Fruit fly (Drosophila melanogaster): ENCODE data around the gene Rpn5.

Rpn5 gene

dm6 chr3R:5791497-5791896 lies 2.2 kb downstream of the Rpn5 start, which contains the start of gene Hpf1:
Gene Hpf1, plus strand, starts transcription at chr3R:5791879.
- TF ChIP-seq topi (GFP tag; optimal IDR thresholded peaks at IDR 0.05) (peak; percentile 99), net (GFP tag; optimal IDR thresholded peaks at IDR 0.05) (peak; percentile 99), CG3032 (tag; optimal IDR thresholded peaks at IDR 0.05) (peak; percentile 99), Gug (GFP tag; IDR thresholded peaks at IDR 0.05) (peak; percentile 98), esn (GFP tag; optimal IDR thresholded peaks at IDR 0.05) (peak; percentile 100), CG6854 (GFP tag; optimal IDR thresholded peaks at IDR 0.05) (peak; percentile 98), ss (GFP tag; optimal IDR thresholded peaks at IDR 0.05) (peak; percentile 95 to 98), CG7368 (GFP tag; optimal IDR thresholded peaks at IDR 0.05) (peak; percentile 99), CG6792 (GFP tag; optimal IDR thresholded peaks at IDR 0.05) (peak; percentile 99), CG8632 (GFP tag; optimal IDR thresholded peaks at IDR 0.05) (peak; percentile 99), CG6808 (GFP tag; optimal IDR thresholded peaks at IDR 0.05) (peak; percentile 98), CG1621 (tag; optimal IDR thresholded peaks at IDR 0.05) (peak; percentile 99), CG32006 (GFP tag; optimal IDR thresholded peaks at IDR 0.05) (peak; percentile 99), lz (GFP tag; optimal IDR thresholded peaks at IDR 0.05) (peak; percentile 99), CG11762 (GFP tag; optimal IDR thresholded peaks at IDR 0.05; ENCODE audit: insufficient read depth) (peak; percentile 99), salr (GFP tag; optimal IDR thresholded peaks at IDR 0.05) (peak; percentile 98 to 99), CG31627 (GFP tag; optimal IDR thresholded peaks at IDR 0.05) (peak; percentile 99), Ets96B (tag; optimal IDR thresholded peaks at IDR 0.05) (peak; percentile 99), Hr39 (GFP tag; optimal IDR thresholded peaks at IDR 0.05) (peak; percentile 99), acj6 (GFP tag; optimal IDR thresholded peaks at IDR 0.05) (peak; percentile 99), CG9139 (GFP tag; optimal IDR thresholded peaks at IDR 0.05) (peak; percentile 96), Hr38 (GFP tag; optimal IDR thresholded peaks at IDR 0.05) (peak; percentile 93), CG34406 (GFP tag; optimal IDR thresholded peaks at IDR 0.05) (peak; percentile 99), CG16779 (tag; optimal IDR thresholded peaks at IDR 0.05) (peak; percentile 98), cyc (GFP tag; optimal IDR thresholded peaks at IDR 0.05) (peak; percentile 99), CG6163 (GFP tag; IDR thresholded peaks at IDR 0.05) (peak; percentile 98), dsx (GFP tag; optimal IDR thresholded peaks at IDR 0.05; ENCODE audit: poor library complexity, severe bottlenecking) (peak; percentile 97), CG6276 (GFP tag; optimal IDR thresholded peaks at IDR 0.05) (peak; percentile 99), CG10631 (GFP tag; optimal IDR thresholded peaks at IDR 0.05) (peak; percentile 99), fd85E (GFP tag; optimal IDR thresholded peaks at IDR 0.05) (peak; percentile 98), pdm3 (GFP tag; optimal IDR thresholded peaks at IDR 0.05) (peak; percentile 99), fkh (GFP tag; optimal IDR thresholded peaks at IDR 0.05) (no peak), fd59A (GFP tag; optimal IDR thresholded peaks at IDR 0.05) (peak; percentile 98), Smox (GFP tag; optimal IDR thresholded peaks at IDR 0.05) (peak; percentile 99), Blimp-1 (GFP tag; optimal IDR thresholded peaks at IDR 0.05) (peak; percentile 95), svp (GFP tag) (peak; percentile 100), Sox102F (GFP tag; optimal IDR thresholded peaks at IDR 0.05) (peak; percentile 100), eg (GFP tag; IDR thresholded peaks at IDR 0.05) (peak; percentile 99), CG4318 (GFP tag; optimal IDR thresholded peaks at IDR 0.05) (peak; percentile 98), CG3919 (GFP tag; optimal IDR thresholded peaks at IDR 0.05) (peak; percentile 99), Met (GFP tag; optimal IDR thresholded peaks at IDR 0.05) (peak; percentile 99), OdsH (GFP tag; optimal IDR thresholded peaks at IDR 0.05) (peak; percentile 100), Sox14 (GFP tag; optimal IDR thresholded peaks at IDR 0.05) (peak; percentile 99), Eip78C (GFP tag) (peak; percentile 100), Eip93F (GFP tag; optimal IDR thresholded peaks at IDR 0.05) (peak; percentile 99), Ets21C (GFP tag; optimal IDR thresholded peaks at IDR 0.05) (peak; percentile 99), Lpt (GFP tag; optimal IDR thresholded peaks at IDR 0.05) (peak; percentile 99), spab (GFP tag; optimal IDR thresholded peaks at IDR 0.05) (peak; percentile 98), CG15336 (GFP tag; IDR thresholded peaks at IDR 0.05) (peak; percentile 99), Hr4 (GFP tag; optimal IDR thresholded peaks at IDR 0.05) (peak; percentile 99), Sox15 (GFP tag; optimal IDR thresholded peaks at IDR 0.05) (peak; percentile 99), Eip75B (GFP tag; optimal IDR thresholded peaks at IDR 0.05) (peak; percentile 99)
